Worm (Caenorhabditis elegans) whole organism, late embryonic: ENCODE measurements around the gene Y69E1A.8.

Experiments used
- C08G9.2 ChIP-seq: sonication (generic microtip); optimal IDR thresholded peaks from 2 replicates; lab custom pipeline; 2016; ENCODE audit warnings: mild to moderate bottlenecking, missing genetic modification characterization, moderate library complexity, missing compliant biosample characterization
- F13H6.1 ChIP-seq: sonication (generic microtip); optimal IDR thresholded peaks from 2 replicates; lab custom pipeline; 2016; ENCODE audit warnings: missing genetic modification characterization, missing compliant biosample characterization
- K02D7.2 ChIP-seq: sonication (generic microtip); optimal IDR thresholded peaks from 2 replicates; lab custom pipeline; 2017; ENCODE audit warnings: mild to moderate bottlenecking, missing genetic modification characterization, missing compliant biosample characterization
- K09A11.1 ChIP-seq: sonication (generic microtip); optimal IDR thresholded peaks from 2 replicates; lab custom pipeline; 2017; ENCODE audit warnings: antibody characterized with exemption, mild to moderate bottlenecking, missing genetic modification characterization, missing compliant biosample characterization; ENCODE audit not compliant: insufficient read depth
- T23F11.4 ChIP-seq: fragments of 200-800 bp; sonication (Bioruptor generic); optimal IDR thresholded peaks from 2 replicates; lab custom pipeline; 2018; ENCODE audit warnings: mild to moderate bottlenecking, missing genetic modification characterization, missing compliant biosample characterization
- Y22D7AL.16 ChIP-seq: sonication (generic microtip); optimal IDR thresholded peaks from 2 replicates; lab custom pipeline; 2016; ENCODE audit warnings: missing genetic modification characterization, missing compliant biosample characterization
- ama-1 ChIP-seq: fragments of 150-350 bp; optimal IDR thresholded peaks from 2 replicates; lab custom pipeline; 2014
- ceh-14 ChIP-seq: sonication (generic microtip); optimal IDR thresholded peaks from 2 replicates; lab custom pipeline; 2016; ENCODE audit warnings: missing genotype, missing genetic modification characterization, missing compliant biosample characterization
- ceh-18 ChIP-seq: sonication (generic microtip); optimal IDR thresholded peaks from 2 replicates; lab custom pipeline; 2016; ENCODE audit warnings: missing genetic modification characterization, missing compliant biosample characterization
- ceh-19 ChIP-seq: fragments of 200-800 bp; sonication (Bioruptor generic); optimal IDR thresholded peaks from 2 replicates; lab custom pipeline; 2018; ENCODE audit warnings: mild to moderate bottlenecking, missing genetic modification characterization, missing compliant biosample characterization
- ceh-2 ChIP-seq: sonication (generic microtip); optimal IDR thresholded peaks from 2 replicates; lab custom pipeline; 2016; ENCODE audit warnings: missing genotype, missing genetic modification characterization, missing compliant biosample characterization
- ceh-22 ChIP-seq: sonication (generic microtip); optimal IDR thresholded peaks from 2 replicates; lab custom pipeline; 2017; ENCODE audit warnings: missing biosample characterization, missing genetic modification characterization
- ceh-24 ChIP-seq: sonication (generic microtip); optimal IDR thresholded peaks from 2 replicates; lab custom pipeline; 2016; ENCODE audit warnings: mild to moderate bottlenecking, missing genetic modification characterization, missing compliant biosample characterization
- ceh-34 ChIP-seq: sonication (generic microtip); optimal IDR thresholded peaks from 2 replicates; lab custom pipeline; 2016; ENCODE audit warnings: mild to moderate bottlenecking, missing genetic modification characterization, missing compliant biosample characterization
- ceh-45 ChIP-seq: fragments of 200-800 bp; sonication (Bioruptor generic); IDR thresholded peaks from 2 replicates; pipeline ENCODE4 v1.3.6; 2022; ENCODE audit warnings: missing genetic modification reagents, missing genetic modification characterization, missing compliant biosample characterization
- ceh-48 ChIP-seq: sonication (generic microtip); optimal IDR thresholded peaks from 2 replicates; lab custom pipeline; 2016; ENCODE audit warnings: missing genetic modification characterization, inconsistent platforms, missing compliant biosample characterization
- ceh-9 ChIP-seq: sonication (generic microtip); optimal IDR thresholded peaks from 2 replicates; lab custom pipeline; 2016; ENCODE audit warnings: mild to moderate bottlenecking, missing genetic modification characterization, inconsistent platforms, missing compliant biosample characterization
- dmd-4 ChIP-seq: sonication (generic microtip); optimal IDR thresholded peaks from 2 replicates; lab custom pipeline; 2016; ENCODE audit warnings: borderline replicate concordance, missing genetic modification characterization, missing compliant biosample characterization
- dve-1 ChIP-seq: sonication (generic microtip); optimal IDR thresholded peaks from 2 replicates; lab custom pipeline; 2017; ENCODE audit warnings: antibody characterized with exemption, mild to moderate bottlenecking, missing genetic modification characterization, missing compliant biosample characterization
- elt-2 ChIP-seq: sonication (generic microtip); optimal IDR thresholded peaks from 2 replicates; lab custom pipeline; 2016; ENCODE audit warnings: missing genetic modification reagents, missing genetic modification characterization, missing compliant biosample characterization
- elt-4 ChIP-seq: sonication (generic microtip); optimal IDR thresholded peaks from 2 replicates; lab custom pipeline; 2016; ENCODE audit warnings: missing genetic modification characterization, missing compliant biosample characterization
- ets-4 ChIP-seq: sonication (generic microtip); optimal IDR thresholded peaks from 2 replicates; lab custom pipeline; 2016; ENCODE audit warnings: missing genetic modification characterization, missing compliant biosample characterization
- fkh-6 ChIP-seq: sonication (generic microtip); optimal IDR thresholded peaks from 2 replicates; lab custom pipeline; 2016; ENCODE audit warnings: missing genetic modification characterization, missing compliant biosample characterization
- gmeb-2 ChIP-seq: sonication (generic microtip); optimal IDR thresholded peaks from 2 replicates; lab custom pipeline; 2016; ENCODE audit warnings: missing genetic modification characterization, inconsistent platforms, missing compliant biosample characterization
- hlh-13 ChIP-seq: fragments of 200-800 bp; sonication (Bioruptor generic); optimal IDR thresholded peaks from 2 replicates; lab custom pipeline; 2018; ENCODE audit warnings: mild to moderate bottlenecking, missing genetic modification characterization, missing compliant biosample characterization
- hlh-6 ChIP-seq: sonication (generic microtip); optimal IDR thresholded peaks from 2 replicates; lab custom pipeline; 2016; ENCODE audit warnings: missing genotype, missing genetic modification characterization, missing compliant biosample characterization
- hlh-8 ChIP-seq: sonication (generic microtip); optimal IDR thresholded peaks from 2 replicates; lab custom pipeline; 2016; ENCODE audit warnings: missing genotype, missing genetic modification characterization, missing compliant biosample characterization
- lim-6 ChIP-seq: sonication (generic microtip); optimal IDR thresholded peaks from 2 replicates; lab custom pipeline; 2016; ENCODE audit warnings: missing genetic modification characterization, missing compliant biosample characterization
- lin-11 ChIP-seq: fragments of 200-800 bp; sonication (Bioruptor generic); optimal IDR thresholded peaks from 2 replicates; lab custom pipeline; 2018; ENCODE audit warnings: mild to moderate bottlenecking, missing genetic modification characterization, missing compliant biosample characterization
- madf-2 ChIP-seq: sonication (generic microtip); optimal IDR thresholded peaks from 2 replicates; lab custom pipeline; 2017; ENCODE audit warnings: missing genetic modification characterization, missing compliant biosample characterization
- nfya-1 ChIP-seq: sonication (generic microtip); optimal IDR thresholded peaks from 2 replicates; lab custom pipeline; 2017; ENCODE audit warnings: missing genetic modification characterization, mild to moderate bottlenecking, missing compliant biosample characterization, antibody characterized with exemption, moderate library complexity
- nhr-11 ChIP-seq: fragments of 150-350 bp; optimal IDR thresholded peaks from 2 replicates; lab custom pipeline; 2014; ENCODE audit warnings: missing biosample characterization, missing genetic modification characterization
- npax-4 ChIP-seq: sonication (generic microtip); optimal IDR thresholded peaks from 2 replicates; lab custom pipeline; 2016; ENCODE audit warnings: missing genetic modification characterization, missing compliant biosample characterization
- odd-2 ChIP-seq: sonication (generic microtip); optimal IDR thresholded peaks from 2 replicates; lab custom pipeline; 2017; ENCODE audit warnings: antibody characterized with exemption, mild to moderate bottlenecking, missing genetic modification characterization, missing compliant biosample characterization
- pag-3 ChIP-seq: sonication (generic microtip); optimal IDR thresholded peaks from 2 replicates; lab custom pipeline; 2016; ENCODE audit warnings: missing compliant biosample characterization, missing genetic modification characterization, borderline replicate concordance
- pat-9 ChIP-seq: fragments of 200-800 bp; sonication (Bioruptor generic); optimal IDR thresholded peaks from 2 replicates; lab custom pipeline; 2018; ENCODE audit warnings: mild to moderate bottlenecking, missing genetic modification characterization, moderate library complexity, missing compliant biosample characterization
- pha-2 ChIP-seq: sonication (generic microtip); optimal IDR thresholded peaks from 2 replicates; lab custom pipeline; 2017; ENCODE audit warnings: mild to moderate bottlenecking, missing genetic modification characterization, missing compliant biosample characterization
- pros-1 ChIP-seq: fragments of 150-350 bp; optimal IDR thresholded peaks from 2 replicates; lab custom pipeline; 2014; ENCODE audit warnings: missing biosample characterization, missing genetic modification reagents, missing genetic modification characterization
- ref-2 ChIP-seq: sonication (generic microtip); optimal IDR thresholded peaks from 2 replicates; lab custom pipeline; 2016; ENCODE audit warnings: missing genetic modification characterization, missing compliant biosample characterization
- sdc-2 ChIP-seq: sonication (generic microtip); optimal IDR thresholded peaks from 2 replicates; lab custom pipeline; 2016; ENCODE audit warnings: missing genotype, missing genetic modification characterization, missing compliant biosample characterization
- sox-2 ChIP-seq: fragments of 200-800 bp; sonication (Bioruptor generic); IDR thresholded peaks from 2 replicates; pipeline ENCODE4 v1.3.6; 2022; ENCODE audit warnings: missing genetic modification reagents, missing genetic modification characterization, missing compliant biosample characterization
- syd-9 ChIP-seq: sonication (generic microtip); optimal IDR thresholded peaks from 2 replicates; lab custom pipeline; 2016; ENCODE audit warnings: mild to moderate bottlenecking, missing genetic modification characterization, moderate library complexity, missing compliant biosample characterization
- tbx-2 ChIP-seq: sonication (generic microtip); optimal IDR thresholded peaks from 2 replicates; lab custom pipeline; 2016; ENCODE audit warnings: missing genetic modification characterization, missing compliant biosample characterization
- unc-3 ChIP-seq, 2 experiments: fragments of 200-800 bp in 1 of 2; sonication (Bioruptor generic) in 1 of 2; sonication (generic microtip) in 1 of 2; conservative IDR thresholded peaks in 1 of 2; optimal IDR thresholded peaks in 1 of 2; 2 replicates each; pipeline versions ENCODE4 v1.3.6 to Lab custom; 2016 to 2022; ENCODE audit warnings: missing compliant biosample characterization in 2 of 2, missing genetic modification characterization in 2 of 2, missing genetic modification reagents in 1 of 2
- unc-42 ChIP-seq: sonication (generic microtip); optimal IDR thresholded peaks from 2 replicates; lab custom pipeline; 2016; ENCODE audit warnings: missing genotype, missing genetic modification characterization, missing compliant biosample characterization
- unc-55 ChIP-seq: sonication (generic microtip); optimal IDR thresholded peaks from 2 replicates; lab custom pipeline; 2017; ENCODE audit warnings: missing biosample characterization, missing genetic modification reagents, missing genetic modification characterization
- unc-86 ChIP-seq: sonication (generic microtip); optimal IDR thresholded peaks from 2 replicates; lab custom pipeline; 2016; ENCODE audit warnings: missing genetic modification characterization, missing compliant biosample characterization
- zip-5 ChIP-seq: sonication (generic microtip); optimal IDR thresholded peaks from 2 replicates; lab custom pipeline; 2016; ENCODE audit warnings: missing genetic modification characterization, missing compliant biosample characterization
- ztf-16 ChIP-seq: sonication (generic microtip); optimal IDR thresholded peaks from 2 replicates; lab custom pipeline; 2017; ENCODE audit warnings: missing genetic modification characterization, missing compliant biosample characterization

Y69E1A.8 gene

ce11 chrIV:10935336-10935735, 31.1 kb upstream of the Y69E1A.8 start (continued):
- TF ChIP-seq unc-55 (GFP tag; lab: Kevin White, UChicago) = peak; percentile 94
- no peak for TF ChIP-seq T23F11.4 (GFP tag; lab: Kevin White, UChicago)
- no peak for TF ChIP-seq ceh-19
- TF ChIP-seq ceh-9 (tag; lab: Kevin White, UChicago) = no peak
- TF ChIP-seq ets-4 (tag; lab: Kevin White, UChicago) = no peak
- no peak for TF ChIP-seq madf-2 (tag; lab: Kevin White, UChicago)
- no peak for TF ChIP-seq unc-3 (GFP tag; conservative IDR thresholded peaks at IDR 0.05; lab: Robert Waterston, UW)
- no peak for TF ChIP-seq unc-3 (tag; optimal IDR thresholded peaks at IDR 0.05; lab: Kevin White, UChicago)
- TF ChIP-seq sox-2 (GFP tag; lab: Robert Waterston, UW) = no peak
- TF ChIP-seq pat-9 (tag; lab: Kevin White, UChicago) = no peak
- TF ChIP-seq, all 69 proteins: peak for 14

ce11 chrIV:10935853-10936491, 30.4 kb upstream of the Y69E1A.8 start, which contains the start of gene lgg-2:
Gene lgg-2, minus strand, starts transcription at chrIV:10935903.
- no peak for TF ChIP-seq hlh-13 (GFP tag; lab: Kevin White, UChicago)
- no peak for TF ChIP-seq K09A11.1 (tag; lab: Kevin White, UChicago)
- no peak for TF ChIP-seq unc-86 (tag; lab: Kevin White, UChicago)
- TF ChIP-seq lin-11 = no peak
- no peak for TF ChIP-seq fkh-6
- no peak for TF ChIP-seq gmeb-2
- TF ChIP-seq ref-2 (tag; lab: Kevin White, UChicago) = peak; percentile 61
- TF ChIP-seq ceh-24 = no peak
- TF ChIP-seq ceh-19 = no peak
- TF ChIP-seq nfya-1 (tag; lab: Kevin White, UChicago) = peak; percentile 88
- TF ChIP-seq unc-42 = peak; percentile 61
- TF ChIP-seq syd-9 = no peak
- TF ChIP-seq K02D7.2 (tag; lab: Kevin White, UChicago) = no peak
- TF ChIP-seq pha-2 (tag; lab: Kevin White, UChicago) = no peak
- TF ChIP-seq ceh-22 (tag; lab: Kevin White, UChicago) = no peak
- TF ChIP-seq pros-1 (tag; lab: Kevin White, UChicago) = peak; percentile 93
- TF ChIP-seq ama-1 = no peak
- TF ChIP-seq nhr-11 = no peak
- TF ChIP-seq npax-4 = no peak
- no peak for TF ChIP-seq hlh-6 (tag; lab: Kevin White, UChicago)
- no peak for TF ChIP-seq ceh-2 (tag; lab: Kevin White, UChicago)
- no peak for TF ChIP-seq unc-3 (GFP tag; conservative IDR thresholded peaks at IDR 0.05; lab: Robert Waterston, UW)
- TF ChIP-seq unc-3 (tag; optimal IDR thresholded peaks at IDR 0.05; lab: Kevin White, UChicago) = no peak
- TF ChIP-seq ceh-45 (GFP tag; lab: Robert Waterston, UW) = no peak
- no peak for TF ChIP-seq hlh-8
- TF ChIP-seq ceh-48 (tag; lab: Kevin White, UChicago) = no peak
- TF ChIP-seq zip-5 = no peak
- no peak for TF ChIP-seq madf-2 (tag; lab: Kevin White, UChicago)
- TF ChIP-seq elt-4 = no peak
- peak; percentile 84 for TF ChIP-seq tbx-2 (tag; lab: Kevin White, UChicago)
- no peak for TF ChIP-seq pag-3 (tag; lab: Kevin White, UChicago)
- TF ChIP-seq sdc-2 (tag; lab: Kevin White, UChicago) = no peak
- no peak for TF ChIP-seq Y22D7AL.16 (tag; lab: Kevin White, UChicago)
- peak; percentile 34 for TF ChIP-seq C08G9.2 (tag; lab: Kevin White, UChicago)
- TF ChIP-seq lim-6 = no peak
- TF ChIP-seq odd-2 (tag; lab: Kevin White, UChicago) = no peak
- TF ChIP-seq sox-2 (GFP tag; lab: Robert Waterston, UW) = no peak
- no peak for TF ChIP-seq ztf-16 (tag; lab: Kevin White, UChicago)
- TF ChIP-seq ceh-9 (tag; lab: Kevin White, UChicago) = no peak
- TF ChIP-seq F13H6.1 = peak; percentile 26
- peak; percentile 37 for TF ChIP-seq elt-2 (tag; lab: Kevin White, UChicago)
- TF ChIP-seq ceh-18 (tag; lab: Kevin White, UChicago) = peak; percentile 90
- no peak for TF ChIP-seq dve-1 (tag; lab: Kevin White, UChicago)
- TF ChIP-seq ceh-34 (tag; lab: Kevin White, UChicago) = peak; percentile 85
- TF ChIP-seq dmd-4 (tag; lab: Kevin White, UChicago) = peak; percentile 46
- peak; percentile 7 for TF ChIP-seq ceh-14 (tag; lab: Kevin White, UChicago)
